Fruit fly (Drosophila melanogaster) whole organism, embryonic: ENCODE measurements around the gene Sulf1.

Experiments used
- ATbp ChIP-seq: fragments of 200-800 bp; sonication (Bioruptor generic); optimal IDR thresholded peaks from 2 replicates; lab custom pipeline; 2017; ENCODE audit warnings: missing biosample characterization, mild to moderate bottlenecking, missing genetic modification characterization, missing genetic modification reagents
- Asciz ChIP-seq: fragments of 200-800 bp; sonication (Bioruptor generic); optimal IDR thresholded peaks from 2 replicates; lab custom pipeline; 2017; ENCODE audit warnings: missing biosample characterization, mild to moderate bottlenecking, missing genetic modification characterization, missing genetic modification reagents
- CG11723 ChIP-seq: fragments of 200-800 bp; sonication (Bioruptor generic); optimal IDR thresholded peaks from 2 replicates; lab custom pipeline; 2017; ENCODE audit warnings: missing biosample characterization, mild to moderate bottlenecking, missing genetic modification characterization
- CG13123 ChIP-seq: fragments of 200-800 bp; sonication (Bioruptor generic); optimal IDR thresholded peaks from 2 replicates; lab custom pipeline; 2016; ENCODE audit warnings: missing biosample characterization, missing genetic modification characterization
- CG14441 ChIP-seq: fragments of 200-800 bp; sonication (Bioruptor generic); IDR thresholded peaks from 2 replicates; pipeline ENCODE4 v1.3.6; 2022; ENCODE audit warnings: missing biosample characterization, missing genetic modification characterization
- CG15601 ChIP-seq: fragments of 200-800 bp; sonication (Bioruptor generic); optimal IDR thresholded peaks from 3 replicates; lab custom pipeline; 2019; ENCODE audit warnings: missing biosample characterization, mild to moderate bottlenecking, missing genetic modification characterization, moderate library complexity
- CG17361 ChIP-seq: fragments of 200-800 bp; sonication (Bioruptor generic); IDR thresholded peaks from 3 replicates; pipeline ENCODE4 v1.3.6; 2022; ENCODE audit warnings: missing biosample characterization, missing genetic modification characterization
- CG17385 ChIP-seq: fragments of 200-800 bp; sonication (Bioruptor generic); optimal IDR thresholded peaks from 3 replicates; lab custom pipeline; 2018; ENCODE audit warnings: missing biosample characterization, mild to moderate bottlenecking, missing genetic modification characterization
- CG17568 ChIP-seq: fragments of 200-800 bp; sonication (Bioruptor generic); optimal IDR thresholded peaks from 2 replicates; lab custom pipeline; 2018; ENCODE audit warnings: missing biosample characterization, mild to moderate bottlenecking, missing genetic modification characterization, moderate library complexity
- CG18262 ChIP-seq: fragments of 200-800 bp; optimal IDR thresholded peaks from 3 replicates; lab custom pipeline; 2019; ENCODE audit warnings: missing biosample characterization, mild to moderate bottlenecking, missing genetic modification characterization, moderate library complexity
- CG2875 ChIP-seq: fragments of 200-800 bp; sonication (Bioruptor generic); optimal IDR thresholded peaks from 2 replicates; lab custom pipeline; 2017; ENCODE audit warnings: missing biosample characterization, mild to moderate bottlenecking, missing genetic modification characterization, missing genetic modification reagents
- CG30020 ChIP-seq: fragments of 200-800 bp; optimal IDR thresholded peaks from 2 replicates; lab custom pipeline; 2019; ENCODE audit warnings: missing biosample characterization, mild to moderate bottlenecking, missing genetic modification characterization, moderate library complexity
- CG3065 ChIP-seq: fragments of 200-800 bp; sonication (Bioruptor generic); optimal IDR thresholded peaks from 2 replicates; lab custom pipeline; 2016; ENCODE audit warnings: missing biosample characterization, missing genetic modification characterization
- CG3407 ChIP-seq: fragments of 200-800 bp; sonication (Bioruptor generic); optimal IDR thresholded peaks from 2 replicates; lab custom pipeline; 2018; ENCODE audit warnings: missing biosample characterization, mild to moderate bottlenecking, missing genetic modification characterization
- CG34224 ChIP-seq: fragments of 200-800 bp; sonication (Bioruptor generic); IDR thresholded peaks from 3 replicates; pipeline ENCODE4 v1.3.6; 2022; ENCODE audit warnings: missing biosample characterization, missing genetic modification characterization; ENCODE audit not compliant: partially characterized antibody
- CG3995 ChIP-seq: fragments of 200-800 bp; sonication (Bioruptor generic); optimal IDR thresholded peaks from 3 replicates; lab custom pipeline; 2016; ENCODE audit warnings: missing biosample characterization, missing genetic modification characterization
- CG4360 ChIP-seq: fragments of 200-800 bp; sonication (Bioruptor generic); IDR thresholded peaks from 2 replicates; pipeline ENCODE4 v1.3.6; 2022; ENCODE audit warnings: missing biosample characterization, missing genetic modification characterization
- CG43689 ChIP-seq: fragments of 200-800 bp; sonication (Bioruptor generic); IDR thresholded peaks from 2 replicates; pipeline ENCODE4 v1.3.6; 2022; ENCODE audit warnings: missing biosample characterization, missing genetic modification characterization
- CG6254 ChIP-seq: fragments of 200-800 bp; sonication (Bioruptor generic); optimal IDR thresholded peaks from 3 replicates; lab custom pipeline; 2017; ENCODE audit warnings: mild to moderate bottlenecking, missing biosample characterization, missing genetic modification reagents, missing genetic modification characterization
- CG8290 ChIP-seq, 3 experiments: fragments of 200-800 bp; sonication (Bioruptor generic); optimal IDR thresholded peaks; 2 replicates each; lab custom pipeline; 2016 to 2019; ENCODE audit warnings: missing biosample characterization in 3 of 3, missing genetic modification characterization in 3 of 3, mild to moderate bottlenecking in 2 of 3, moderate library complexity in 1 of 3
- CG8359 ChIP-seq: fragments of 200-800 bp; sonication (Bioruptor generic); optimal IDR thresholded peaks from 2 replicates; lab custom pipeline; 2017; ENCODE audit warnings: missing biosample characterization, mild to moderate bottlenecking, missing genetic modification characterization, borderline replicate concordance
- CG9876 ChIP-seq: fragments of 200-800 bp; sonication (Bioruptor generic); optimal IDR thresholded peaks from 2 replicates; lab custom pipeline; 2016; ENCODE audit warnings: missing biosample characterization, missing genetic modification characterization
- Dek ChIP-seq: fragments of 200-800 bp; sonication (Bioruptor generic); optimal IDR thresholded peaks from 3 replicates; lab custom pipeline; 2019; ENCODE audit warnings: missing biosample characterization, mild to moderate bottlenecking, missing genetic modification characterization, moderate library complexity
- HLH3B ChIP-seq: fragments of 200-800 bp; sonication (Bioruptor generic); IDR thresholded peaks from 2 replicates; pipeline ENCODE4 v1.3.6; 2022; ENCODE audit warnings: missing biosample characterization, missing genetic modification characterization
- HLH4C ChIP-seq: fragments of 200-800 bp; sonication (Bioruptor generic); IDR thresholded peaks from 3 replicates; pipeline ENCODE4 v1.3.6; 2022; ENCODE audit warnings: missing biosample characterization, missing genetic modification characterization; ENCODE audit not compliant: partially characterized antibody
- HmgZ ChIP-seq: fragments of 200-800 bp; sonication (Bioruptor generic); optimal IDR thresholded peaks from 2 replicates; lab custom pipeline; 2018; ENCODE audit warnings: missing biosample characterization, mild to moderate bottlenecking, missing genetic modification characterization
- Hr3 ChIP-seq: fragments of 200-800 bp; sonication (Bioruptor generic); optimal IDR thresholded peaks from 3 replicates; lab custom pipeline; 2016; ENCODE audit warnings: missing biosample characterization, missing genetic modification characterization
- Hr39 ChIP-seq: fragments of >200 bp; optimal IDR thresholded peaks from 2 replicates; lab custom pipeline; 2017
- Lhr ChIP-seq: fragments of 200-800 bp; sonication (Bioruptor generic); optimal IDR thresholded peaks from 3 replicates; lab custom pipeline; 2017; ENCODE audit warnings: mild to moderate bottlenecking, missing biosample characterization, missing genetic modification reagents, missing genetic modification characterization
- Med ChIP-seq: fragments of 200-800 bp; sonication (Bioruptor generic); peaks from one replicate; lab custom pipeline; 2016; ENCODE audit warnings: missing biosample characterization, missing genetic modification characterization, mild to moderate bottlenecking, inconsistent platforms, moderate library complexity
- Side ChIP-seq: fragments of 200-800 bp; sonication (Bioruptor generic); optimal IDR thresholded peaks from 2 replicates; lab custom pipeline; 2016; ENCODE audit warnings: missing biosample characterization, missing genetic modification characterization
- Xrp1 ChIP-seq: fragments of 200-800 bp; sonication (Bioruptor generic); IDR thresholded peaks from 2 replicates; pipeline ENCODE4 v1.3.6; 2022; ENCODE audit warnings: missing biosample characterization, missing genetic modification characterization
- abd-A ChIP-seq: fragments of 200-800 bp; sonication (Bioruptor generic); optimal IDR thresholded peaks from 3 replicates; lab custom pipeline; 2019; ENCODE audit warnings: missing biosample characterization, mild to moderate bottlenecking, missing genetic modification characterization, moderate library complexity
- cg ChIP-seq: fragments of 200-800 bp; sonication (Bioruptor generic); optimal IDR thresholded peaks from 3 replicates; lab custom pipeline; 2019; ENCODE audit warnings: missing biosample characterization, mild to moderate bottlenecking, missing genetic modification characterization, moderate library complexity
- chif ChIP-seq, 2 experiments: fragments of 200-800 bp; sonication (Bioruptor generic); optimal IDR thresholded peaks; 3 replicates each; lab custom pipeline; 2016; ENCODE audit warnings: missing biosample characterization in 2 of 2, missing genetic modification characterization in 2 of 2
- chinmo ChIP-seq: fragments of 200-800 bp; sonication (Bioruptor generic); IDR thresholded peaks from 4 replicates; pipeline ENCODE4 v1.3.6; 2022; ENCODE audit warnings: missing biosample characterization, missing genetic modification characterization; ENCODE audit not compliant: partially characterized antibody
- ci ChIP-seq: fragments of 200-800 bp; sonication (Bioruptor generic); IDR thresholded peaks from 3 replicates; pipeline ENCODE4 v1.3.6; 2022; ENCODE audit warnings: missing biosample characterization, missing genetic modification characterization
- cwo ChIP-seq: fragments of 200-800 bp; sonication (Bioruptor generic); optimal IDR thresholded peaks from 3 replicates; lab custom pipeline; 2017; ENCODE audit warnings: missing biosample characterization, missing genetic modification characterization, mild to moderate bottlenecking, moderate library complexity, missing genetic modification reagents
- disco-r ChIP-seq: fragments of 200-800 bp; sonication (Bioruptor generic); optimal IDR thresholded peaks from 2 replicates; lab custom pipeline; 2016; ENCODE audit warnings: missing biosample characterization, missing genetic modification characterization
- fd64A ChIP-seq: fragments of 200-800 bp; sonication (Bioruptor generic); optimal IDR thresholded peaks from 3 replicates; lab custom pipeline; 2018; ENCODE audit warnings: missing biosample characterization, mild to moderate bottlenecking, missing genetic modification characterization
- kah ChIP-seq: fragments of 200-800 bp; sonication (Bioruptor generic); optimal IDR thresholded peaks from 2 replicates; lab custom pipeline; 2018; ENCODE audit warnings: missing biosample characterization, mild to moderate bottlenecking, missing genetic modification characterization
- lola ChIP-seq, 3 experiments: fragments of >200 bp in 2 of 3; fragments of 200-800 bp in 1 of 3; sonication (Bioruptor generic) in 1 of 3; optimal IDR thresholded peaks; 2 replicates each; lab custom pipeline; 2017 to 2019; ENCODE audit warnings: missing biosample characterization in 3 of 3, missing genetic modification characterization in 3 of 3, mild to moderate bottlenecking in 1 of 3, moderate library complexity in 1 of 3
- sens ChIP-seq: fragments of 200-800 bp; sonication (Bioruptor generic); peaks from one replicate; lab custom pipeline; 2016; ENCODE audit warnings: missing biosample characterization, missing genetic modification characterization
- sens-2 ChIP-seq: fragments of 200-800 bp; sonication (Bioruptor generic); IDR thresholded peaks from 2 replicates; pipeline ENCODE4 v1.3.6; 2022; ENCODE audit warnings: missing biosample characterization, missing genetic modification characterization
- so ChIP-seq: fragments of 200-800 bp; sonication (Bioruptor generic); IDR thresholded peaks from 3 replicates; pipeline ENCODE4 v1.3.6; 2022; ENCODE audit warnings: missing biosample characterization, missing genetic modification characterization
- tio ChIP-seq: fragments of 200-800 bp; sonication (Bioruptor generic); optimal IDR thresholded peaks from 2 replicates; lab custom pipeline; 2017; ENCODE audit warnings: missing biosample characterization, missing genetic modification characterization, inconsistent platforms
- twi ChIP-seq: fragments of 200-800 bp; optimal IDR thresholded peaks from 2 replicates; lab custom pipeline; 2019; ENCODE audit warnings: missing biosample characterization, mild to moderate bottlenecking, missing genetic modification characterization, moderate library complexity
- wek ChIP-seq: fragments of 200-800 bp; sonication (Bioruptor generic); optimal IDR thresholded peaks from 3 replicates; lab custom pipeline; 2018; ENCODE audit warnings: missing biosample characterization, mild to moderate bottlenecking, missing genetic modification characterization, moderate library complexity
- zf30C ChIP-seq: fragments of 200-800 bp; sonication (Bioruptor generic); optimal IDR thresholded peaks from 3 replicates; lab custom pipeline; 2018; ENCODE audit warnings: missing biosample characterization, mild to moderate bottlenecking, missing genetic modification characterization

Gene Sulf1

DNA sequence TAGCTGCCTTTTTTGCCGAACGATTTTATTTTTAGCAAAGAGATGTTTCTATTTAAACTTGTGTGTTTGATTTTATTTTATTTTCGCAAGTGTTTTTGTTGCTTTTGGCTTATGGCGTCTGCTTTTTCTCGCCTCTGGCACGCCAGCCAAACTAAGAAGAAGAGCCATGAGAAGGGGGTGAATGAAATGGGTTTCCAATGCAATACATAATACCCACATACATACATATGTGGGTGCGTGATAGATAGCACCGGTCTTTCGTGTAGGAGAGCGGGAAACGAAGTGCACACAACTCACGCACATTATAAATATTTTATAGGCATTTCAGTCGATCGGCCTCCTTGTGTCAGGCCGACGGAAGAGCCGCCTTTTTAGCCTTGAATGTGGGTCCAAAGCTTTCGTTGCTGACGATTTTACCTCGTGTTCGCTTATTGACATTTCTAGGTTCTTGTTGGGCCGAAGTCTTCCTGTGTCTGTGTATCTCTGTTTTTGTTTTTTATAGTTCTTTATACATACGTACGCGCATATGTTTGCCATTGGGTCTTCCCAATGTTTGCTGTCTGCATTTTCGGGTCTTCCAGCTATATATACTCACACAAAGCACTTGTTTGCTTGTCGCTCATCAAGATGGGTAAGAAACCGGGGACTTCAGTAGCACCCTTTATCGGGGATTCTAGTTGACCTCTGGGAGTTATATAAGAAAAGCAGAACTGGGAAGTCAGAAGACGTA, 63.3 kb downstream of the Sulf1 start (continued):
- no peak for TF ChIP-seq abd-A (tag; lab: Kevin White, UChicago)
- TF ChIP-seq twi = peak; percentile 76
- TF ChIP-seq sens = peak; percentile 74
- peak; percentile 1 for TF ChIP-seq CG8290 (GFP tag; optimal IDR thresholded peaks at IDR 0.05; lab: Kevin White, UChicago)
- TF ChIP-seq CG8290 (tag; optimal IDR thresholded peaks at IDR 0.05; lab: Kevin White, UChicago) = peak in 1 of 2 experiments; percentile 1
- TF ChIP-seq ci (GFP tag; lab: Robert Waterston, UW) = peak; percentile 43; the same call in 1 of the 3 replicates
- TF ChIP-seq CG4360 (GFP tag; lab: Robert Waterston, UW) = peak; percentile 33; the same call in 1 of the 2 replicates
- TF ChIP-seq CG2875 (GFP tag; lab: Kevin White, UChicago) = peak; percentile 21
- TF ChIP-seq zf30C (GFP tag; lab: Kevin White, UChicago) = no peak
- TF ChIP-seq CG17385 (GFP tag; lab: Kevin White, UChicago) = peak; percentile 79
- peak; percentile 8 to 25 for TF ChIP-seq chif (GFP tag; optimal IDR thresholded peaks at IDR 0.05; lab: Kevin White, UChicago)
- TF ChIP-seq Lhr (GFP tag; lab: Kevin White, UChicago) = peak; percentile 2
- peak; percentile 50 for TF ChIP-seq CG15601 (tag; lab: Kevin White, UChicago)
- TF ChIP-seq Xrp1 (GFP tag; lab: Robert Waterston, UW) = peak; percentile 63
- peak; percentile 9 for TF ChIP-seq CG3407
- no peak for TF ChIP-seq disco-r
- TF ChIP-seq kah (GFP tag; lab: Kevin White, UChicago) = peak; percentile 20
- peak; percentile 30 for TF ChIP-seq fd64A (GFP tag; lab: Kevin White, UChicago)
- peak in 1 of 3 experiments; percentile 32 for TF ChIP-seq lola (GFP tag; optimal IDR thresholded peaks at IDR 0.05; lab: Kevin White, UChicago)
- no peak for TF ChIP-seq CG30020 (tag; lab: Kevin White, UChicago)
- peak; percentile 23 for TF ChIP-seq Asciz
- peak; percentile 58 for TF ChIP-seq cg (GFP tag; lab: Kevin White, UChicago)
- TF ChIP-seq CG17568 (GFP tag; lab: Kevin White, UChicago) = peak; percentile 4
- peak; percentile 18 for TF ChIP-seq CG18262
- no peak for TF ChIP-seq ATbp (GFP tag; lab: Kevin White, UChicago)
- TF ChIP-seq CG6254 (GFP tag; lab: Kevin White, UChicago) = peak; percentile 29
- TF ChIP-seq wek (GFP tag; lab: Kevin White, UChicago) = no peak
- peak; percentile 15 for TF ChIP-seq cwo (GFP tag; lab: Kevin White, UChicago)
- TF ChIP-seq Med (GFP tag; lab: Kevin White, UChicago) = peak; percentile 64
- peak; percentile 30; the same call in 1 of the 4 replicates for TF ChIP-seq chinmo
- TF ChIP-seq so = no peak
- TF ChIP-seq CG3995 (GFP tag; lab: Kevin White, UChicago) = no peak

- TF ChIP-seq CG11723 (GFP tag; lab: Kevin White, UChicago) (no peak), CG14441 (GFP tag; lab: Robert Waterston, UW) (no peak), CG2875 (GFP tag; lab: Kevin White, UChicago) (no peak), HLH3B (GFP tag; lab: Robert Waterston, UW) (no peak), HmgZ (tag; lab: Kevin White, UChicago) (peak; percentile 3), CG34224 (GFP tag; lab: Robert Waterston, UW) (no peak), Hr3 (GFP tag; lab: Kevin White, UChicago) (no peak), CG17385 (GFP tag; lab: Kevin White, UChicago) (no peak), CG3065 (GFP tag; lab: Kevin White, UChicago) (no peak), CG43689 (GFP tag; lab: Robert Waterston, UW) (no peak), CG13123 (GFP tag; lab: Kevin White, UChicago) (no peak), CG8359 (GFP tag; lab: Kevin White, UChicago) (no peak), tio (no peak), HLH4C (GFP tag; lab: Robert Waterston, UW) (no peak), CG9876 (GFP tag; lab: Kevin White, UChicago) (no peak), Side (GFP tag; lab: Kevin White, UChicago) (no peak), CG17361 (GFP tag; lab: Robert Waterston, UW) (no peak), sens-2 (no peak), Hr39 (lab: Kevin White, UChicago) (no peak), Dek (tag; lab: Kevin White, UChicago) (no peak)
Observed at dm6 chr3R:16275329-16275728, 64.0 kb downstream of the Sulf1 start.
